Worm (Caenorhabditis elegans) whole organism, late embryonic: ENCODE measurements around the gene F01D4.8.

Experiments used
- C08G9.2 ChIP-seq: sonication (generic microtip); optimal IDR thresholded peaks from 2 replicates; lab custom pipeline; 2016; ENCODE audit warnings: mild to moderate bottlenecking, missing genetic modification characterization, moderate library complexity, missing compliant biosample characterization
- C38D4.7 ChIP-seq: fragments of 200-800 bp; sonication (Bioruptor generic); optimal IDR thresholded peaks from 2 replicates; lab custom pipeline; 2018; ENCODE audit warnings: mild to moderate bottlenecking, missing genetic modification characterization, moderate library complexity, missing compliant biosample characterization
- F13H6.1 ChIP-seq: sonication (generic microtip); optimal IDR thresholded peaks from 2 replicates; lab custom pipeline; 2016; ENCODE audit warnings: missing genetic modification characterization, missing compliant biosample characterization
- ama-1 ChIP-seq: fragments of 150-350 bp; optimal IDR thresholded peaks from 2 replicates; lab custom pipeline; 2014
- ceh-19 ChIP-seq: fragments of 200-800 bp; sonication (Bioruptor generic); optimal IDR thresholded peaks from 2 replicates; lab custom pipeline; 2018; ENCODE audit warnings: mild to moderate bottlenecking, missing genetic modification characterization, missing compliant biosample characterization
- ceh-2 ChIP-seq: sonication (generic microtip); optimal IDR thresholded peaks from 2 replicates; lab custom pipeline; 2016; ENCODE audit warnings: missing genotype, missing genetic modification characterization, missing compliant biosample characterization
- ceh-31 ChIP-seq: sonication (generic microtip); optimal IDR thresholded peaks from 2 replicates; lab custom pipeline; 2016; ENCODE audit warnings: missing genetic modification characterization, missing compliant biosample characterization
- ceh-6 ChIP-seq: fragments of 200-800 bp; sonication (Bioruptor generic); optimal IDR thresholded peaks from 2 replicates; lab custom pipeline; 2018; ENCODE audit warnings: mild to moderate bottlenecking, missing genetic modification characterization, missing compliant biosample characterization
- ceh-9 ChIP-seq: sonication (generic microtip); optimal IDR thresholded peaks from 2 replicates; lab custom pipeline; 2016; ENCODE audit warnings: mild to moderate bottlenecking, missing genetic modification characterization, inconsistent platforms, missing compliant biosample characterization
- che-1 ChIP-seq: sonication (generic microtip); optimal IDR thresholded peaks from 2 replicates; lab custom pipeline; 2016; ENCODE audit warnings: mild to moderate bottlenecking, missing genetic modification characterization, missing compliant biosample characterization
- dmd-4 ChIP-seq: sonication (generic microtip); optimal IDR thresholded peaks from 2 replicates; lab custom pipeline; 2016; ENCODE audit warnings: borderline replicate concordance, missing genetic modification characterization, missing compliant biosample characterization
- elt-2 ChIP-seq: sonication (generic microtip); optimal IDR thresholded peaks from 2 replicates; lab custom pipeline; 2016; ENCODE audit warnings: missing genetic modification reagents, missing genetic modification characterization, missing compliant biosample characterization
- elt-4 ChIP-seq: sonication (generic microtip); optimal IDR thresholded peaks from 2 replicates; lab custom pipeline; 2016; ENCODE audit warnings: missing genetic modification characterization, missing compliant biosample characterization
- ets-4 ChIP-seq: sonication (generic microtip); optimal IDR thresholded peaks from 2 replicates; lab custom pipeline; 2016; ENCODE audit warnings: missing genetic modification characterization, missing compliant biosample characterization
- eyg-1 ChIP-seq: sonication (generic microtip); optimal IDR thresholded peaks from 2 replicates; lab custom pipeline; 2016; ENCODE audit warnings: missing genotype, missing genetic modification characterization, missing compliant biosample characterization
- fkh-10 ChIP-seq: fragments of 150-350 bp; optimal IDR thresholded peaks from 2 replicates; lab custom pipeline; 2014; ENCODE audit warnings: missing biosample characterization, missing genetic modification reagents, missing genetic modification characterization
- hlh-13 ChIP-seq: fragments of 200-800 bp; sonication (Bioruptor generic); optimal IDR thresholded peaks from 2 replicates; lab custom pipeline; 2018; ENCODE audit warnings: mild to moderate bottlenecking, missing genetic modification characterization, missing compliant biosample characterization
- hlh-30 ChIP-seq: sonication (generic microtip); optimal IDR thresholded peaks from 2 replicates; lab custom pipeline; 2017; ENCODE audit warnings: antibody characterized with exemption, missing genetic modification characterization, missing compliant biosample characterization; ENCODE audit not compliant: insufficient read depth
- hlh-6 ChIP-seq: sonication (generic microtip); optimal IDR thresholded peaks from 2 replicates; lab custom pipeline; 2016; ENCODE audit warnings: missing genotype, missing genetic modification characterization, missing compliant biosample characterization
- hlh-8 ChIP-seq: sonication (generic microtip); optimal IDR thresholded peaks from 2 replicates; lab custom pipeline; 2016; ENCODE audit warnings: missing genotype, missing genetic modification characterization, missing compliant biosample characterization
- lin-11 ChIP-seq: fragments of 200-800 bp; sonication (Bioruptor generic); optimal IDR thresholded peaks from 2 replicates; lab custom pipeline; 2018; ENCODE audit warnings: mild to moderate bottlenecking, missing genetic modification characterization, missing compliant biosample characterization
- madf-2 ChIP-seq: sonication (generic microtip); optimal IDR thresholded peaks from 2 replicates; lab custom pipeline; 2017; ENCODE audit warnings: missing genetic modification characterization, missing compliant biosample characterization
- nfya-1 ChIP-seq: sonication (generic microtip); optimal IDR thresholded peaks from 2 replicates; lab custom pipeline; 2017; ENCODE audit warnings: missing genetic modification characterization, mild to moderate bottlenecking, missing compliant biosample characterization, antibody characterized with exemption, moderate library complexity
- nhr-232 ChIP-seq: sonication (generic microtip); optimal IDR thresholded peaks from 2 replicates; lab custom pipeline; 2016; ENCODE audit warnings: missing genetic modification characterization, missing compliant biosample characterization
- pat-9 ChIP-seq: fragments of 200-800 bp; sonication (Bioruptor generic); optimal IDR thresholded peaks from 2 replicates; lab custom pipeline; 2018; ENCODE audit warnings: mild to moderate bottlenecking, missing genetic modification characterization, moderate library complexity, missing compliant biosample characterization
- pqm-1 ChIP-seq: sonication (generic microtip); optimal IDR thresholded peaks from 2 replicates; lab custom pipeline; 2016; ENCODE audit warnings: missing genetic modification characterization, missing compliant biosample characterization
- ref-2 ChIP-seq: sonication (generic microtip); optimal IDR thresholded peaks from 2 replicates; lab custom pipeline; 2016; ENCODE audit warnings: missing genetic modification characterization, missing compliant biosample characterization
- rnt-1 ChIP-seq: sonication (generic microtip); optimal IDR thresholded peaks from 2 replicates; lab custom pipeline; 2016; ENCODE audit warnings: missing genetic modification characterization, missing compliant biosample characterization
- sox-4 ChIP-seq: sonication (generic microtip); optimal IDR thresholded peaks from 2 replicates; lab custom pipeline; 2017; ENCODE audit warnings: mild to moderate bottlenecking, missing genetic modification characterization, inconsistent platforms, missing compliant biosample characterization
- tbx-7 ChIP-seq: sonication (generic microtip); optimal IDR thresholded peaks from 2 replicates; lab custom pipeline; 2016; ENCODE audit warnings: missing genotype, missing genetic modification characterization, missing compliant biosample characterization
- ttx-3 ChIP-seq: sonication (generic microtip); optimal IDR thresholded peaks from 2 replicates; lab custom pipeline; 2016; ENCODE audit warnings: missing genetic modification reagents, missing genetic modification characterization, missing compliant biosample characterization
- unc-3 ChIP-seq, 2 experiments: fragments of 200-800 bp in 1 of 2; sonication (Bioruptor generic) in 1 of 2; sonication (generic microtip) in 1 of 2; conservative IDR thresholded peaks in 1 of 2; optimal IDR thresholded peaks in 1 of 2; 2 replicates each; pipeline versions ENCODE4 v1.3.6 to Lab custom; 2016 to 2022; ENCODE audit warnings: missing compliant biosample characterization in 2 of 2, missing genetic modification characterization in 2 of 2, missing genetic modification reagents in 1 of 2
- unc-42 ChIP-seq: sonication (generic microtip); optimal IDR thresholded peaks from 2 replicates; lab custom pipeline; 2016; ENCODE audit warnings: missing genotype, missing genetic modification characterization, missing compliant biosample characterization
- unc-55 ChIP-seq: sonication (generic microtip); optimal IDR thresholded peaks from 2 replicates; lab custom pipeline; 2017; ENCODE audit warnings: missing biosample characterization, missing genetic modification reagents, missing genetic modification characterization
- unc-86 ChIP-seq: sonication (generic microtip); optimal IDR thresholded peaks from 2 replicates; lab custom pipeline; 2016; ENCODE audit warnings: missing genetic modification characterization, missing compliant biosample characterization
- zip-5 ChIP-seq: sonication (generic microtip); optimal IDR thresholded peaks from 2 replicates; lab custom pipeline; 2016; ENCODE audit warnings: missing genetic modification characterization, missing compliant biosample characterization

Gene F01D4.8

ce11 chrIV:10453001-10453400, at the start of gene F01D4.8:
F01D4.8 (minus strand) TSS chrIV:10453101.
- TF ChIP-seq madf-2 (tag; lab: Kevin White, UChicago) (no peak), che-1 (no peak)
- TF ChIP-seq, all 69 proteins: peak for 0

- TF ChIP-seq nfya-1 (tag; lab: Kevin White, UChicago) (peak; percentile 5), pat-9 (no peak), elt-2 (tag; lab: Kevin White, UChicago) (peak; percentile 39), tbx-7 (tag; lab: Kevin White, UChicago) (no peak), unc-86 (tag; lab: Kevin White, UChicago) (no peak), unc-55 (GFP tag; lab: Kevin White, UChicago) (no peak), C08G9.2 (no peak), fkh-10 (GFP tag; lab: Kevin White, UChicago) (no peak), eyg-1 (tag; lab: Kevin White, UChicago) (no peak), rnt-1 (tag; lab: Kevin White, UChicago) (no peak), unc-42 (tag; lab: Kevin White, UChicago) (peak; percentile 3), madf-2 (tag; lab: Kevin White, UChicago) (no peak), F13H6.1 (tag; lab: Kevin White, UChicago) (no peak), dmd-4 (no peak), unc-3 (GFP tag; conservative IDR thresholded peaks at IDR 0.05; lab: Robert Waterston, UW) (no peak), unc-3 (tag; optimal IDR thresholded peaks at IDR 0.05; lab: Kevin White, UChicago) (no peak), ets-4 (no peak), hlh-8 (no peak), pqm-1 (tag; lab: Kevin White, UChicago) (peak; percentile 21), ceh-31 (tag; lab: Kevin White, UChicago) (no peak), sox-4 (no peak), ceh-9 (no peak), lin-11 (no peak), hlh-30 (tag; lab: Kevin White, UChicago) (no peak), zip-5 (no peak), elt-4 (tag; lab: Kevin White, UChicago) (no peak), ref-2 (no peak), hlh-6 (tag; lab: Kevin White, UChicago) (no peak), ama-1 (lab: Kevin White, UChicago) (no peak), ceh-2 (tag; lab: Kevin White, UChicago) (no peak)
Measured at ce11 chrIV:10502345-10502744, 49.4 kb upstream of the F01D4.8 start.

- no peak for TF ChIP-seq unc-86 (tag; lab: Kevin White, UChicago)
- no peak for TF ChIP-seq ama-1 (lab: Kevin White, UChicago)
- TF ChIP-seq hlh-30 (tag; lab: Kevin White, UChicago): no peak
- TF ChIP-seq eyg-1 (tag; lab: Kevin White, UChicago): no peak
- no peak for TF ChIP-seq ttx-3
- TF ChIP-seq unc-55 (GFP tag; lab: Kevin White, UChicago): no peak
- TF ChIP-seq nhr-232 (tag; lab: Kevin White, UChicago): no peak
- no peak for TF ChIP-seq C38D4.7 (GFP tag; lab: Kevin White, UChicago)
- TF ChIP-seq ceh-19 (GFP tag; lab: Kevin White, UChicago): no peak
- no peak for TF ChIP-seq ceh-6 (GFP tag; lab: Kevin White, UChicago)
- no peak for TF ChIP-seq hlh-13 (GFP tag; lab: Kevin White, UChicago)
- no peak for TF ChIP-seq fkh-10 (GFP tag; lab: Kevin White, UChicago)
- TF ChIP-seq sox-4: no peak
Measured at ce11 chrIV:10501550-10502240, 48.8 kb upstream of the F01D4.8 start, which contains the start of gene tax-6. tax-6 (minus strand) TSS chrIV:10501600.
